Worm (Caenorhabditis elegans): ENCODE data around the gene W08E12.6.
"Not testable (repeated sequence)": the region's sequence is repeated elsewhere in the genome, so short reads cannot be mapped to it uniquely, and the experiment has no call there.

W08E12.6 gene

ce11 chrIV:3296578-3297549, 1.5 kb upstream of the W08E12.6 start:
- TF ChIP-seq ref-1 (GFP tag; conservative IDR thresholded peaks at IDR 0.05) (no peak), tab-1 (GFP tag; IDR thresholded peaks at IDR 0.05) (no peak), T22C8.4 (GFP tag; IDR thresholded peaks at IDR 0.05) (no peak), ztf-23 (GFP tag; IDR thresholded peaks at IDR 0.05) (no peak), med-1 (GFP tag; optimal IDR thresholded peaks at IDR 0.05; ENCODE audit: insufficient read depth) (no peak), klf-2 (GFP tag; conservative IDR thresholded peaks at IDR 0.05) (no peak), ztf-29 (GFP tag; IDR thresholded peaks at IDR 0.05) (no peak), cog-1 (tag; optimal IDR thresholded peaks at IDR 0.05) (no peak), flt-1 (GFP tag; IDR thresholded peaks at IDR 0.05) (no peak)

ce11 chrIV:3299229-3299628, 829 bp downstream of the W08E12.6 start:
- TF ChIP-seq T22C8.4 (GFP tag; IDR thresholded peaks at IDR 0.05) (no peak), flt-1 (GFP tag; IDR thresholded peaks at IDR 0.05) (no peak), med-1 (GFP tag; optimal IDR thresholded peaks at IDR 0.05; ENCODE audit: insufficient read depth) (no peak), klf-2 (GFP tag; conservative IDR thresholded peaks at IDR 0.05) (no peak), tab-1 (GFP tag; IDR thresholded peaks at IDR 0.05) (no peak), ztf-23 (GFP tag; IDR thresholded peaks at IDR 0.05) (no peak), cog-1 (tag; optimal IDR thresholded peaks at IDR 0.05) (no peak)

DNA sequence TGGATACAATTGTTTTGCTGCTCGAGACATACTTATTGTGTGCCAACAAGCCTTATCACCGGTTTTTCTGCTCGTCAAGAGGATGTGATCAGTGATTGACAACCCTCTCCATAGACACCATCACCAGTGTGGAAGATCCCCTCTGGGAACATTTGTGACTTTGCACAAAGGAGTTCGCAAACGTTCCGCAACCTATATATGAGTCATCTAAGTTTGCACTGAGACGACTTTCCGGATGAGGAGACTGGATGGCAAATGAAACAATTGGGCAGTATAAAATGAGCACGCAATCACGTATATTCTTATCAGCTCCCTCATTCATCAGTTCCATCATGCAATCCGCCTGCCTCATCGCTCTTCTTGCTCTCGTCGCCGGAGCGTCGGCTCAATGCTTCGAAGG, 2.1 kb downstream of the W08E12.6 start, which contains the start of gene W08E12.5:
Gene W08E12.5, plus strand, starts transcription at position 301 of the 400 bp plus-strand sequence.
- no peak for TF ChIP-seq T22C8.4 (GFP tag; IDR thresholded peaks at IDR 0.05)

DNA sequence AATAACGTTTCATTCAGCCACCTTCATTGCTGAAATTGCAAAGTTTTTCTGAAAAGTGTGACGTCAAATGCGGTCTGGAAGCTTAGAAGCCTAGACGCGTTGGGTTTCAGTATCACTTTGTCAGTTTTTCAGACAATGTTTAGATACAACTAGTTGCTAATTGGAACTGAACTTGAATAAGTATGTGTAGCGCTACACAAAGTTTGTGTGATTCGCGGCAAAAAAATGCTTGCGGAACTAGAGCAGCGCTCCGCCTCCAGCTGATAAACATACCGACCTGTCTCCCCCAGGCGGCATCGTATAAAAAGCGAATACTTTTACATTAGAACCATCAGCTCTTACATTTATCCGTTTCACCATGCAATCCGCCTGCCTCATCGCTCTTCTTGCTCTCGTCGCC, 3.7 kb downstream of the W08E12.6 start, which contains the start of gene W08E12.4:
Gene W08E12.4, plus strand, starts transcription at position 301 of the 400 bp plus-strand sequence.
- TF ChIP-seq ztf-23, T22C8.4, tab-1 (GFP tag; IDR thresholded peaks at IDR 0.05): not testable (repeated sequence)

ce11 chrIV:3303690-3304089, 5.3 kb downstream of the W08E12.6 start, which contains the start of gene idpp-12:
TSS of gene idpp-12 (plus strand) at chrIV:3303990.
- TF ChIP-seq flt-1 (GFP tag; IDR thresholded peaks at IDR 0.05); med-1 (GFP tag; optimal IDR thresholded peaks at IDR 0.05; ENCODE audit: insufficient read depth); T22C8.4 (GFP tag; IDR thresholded peaks at IDR 0.05): not testable (repeated sequence)

DNA sequence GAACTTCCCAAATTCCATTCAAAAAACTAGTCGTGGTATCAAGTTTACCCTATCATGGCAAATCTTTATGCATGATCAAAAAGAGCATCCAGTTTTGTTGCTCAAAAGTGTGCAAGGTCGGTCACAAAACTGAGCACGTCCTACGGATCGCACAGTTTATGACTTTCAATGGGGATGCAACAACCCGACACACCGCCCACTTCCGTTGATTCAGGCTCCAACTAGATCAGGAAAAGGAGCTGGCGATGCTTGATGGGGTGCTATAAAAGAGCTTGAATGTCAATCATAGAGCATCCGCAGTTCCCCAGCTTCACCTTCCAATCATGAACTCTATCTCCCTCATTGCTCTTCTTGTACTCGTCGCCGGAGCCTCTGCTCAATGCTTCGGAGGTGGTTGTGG, 7.2 kb downstream of the W08E12.6 start, which contains the start of gene W08E12.2:
Gene W08E12.2, plus strand, starts transcription at position 301 of the 400 bp plus-strand sequence.
- TF ChIP-seq T22C8.4 (GFP tag; IDR thresholded peaks at IDR 0.05): no peak
- no peak for TF ChIP-seq ztf-23 (GFP tag; IDR thresholded peaks at IDR 0.05)
- no peak for TF ChIP-seq med-1 (GFP tag; optimal IDR thresholded peaks at IDR 0.05; ENCODE audit: insufficient read depth)

ce11 chrIV:3307463-3307862, 9.1 kb downstream of the W08E12.6 start, which contains the start of gene W08E12.9:
TSS of gene W08E12.9 (minus strand) at chrIV:3307563.
- TF ChIP-seq flt-1 (GFP tag; IDR thresholded peaks at IDR 0.05): no peak
- no peak for TF ChIP-seq klf-2 (GFP tag; conservative IDR thresholded peaks at IDR 0.05)
- TF ChIP-seq med-1 (GFP tag; optimal IDR thresholded peaks at IDR 0.05; ENCODE audit: insufficient read depth): no peak
- TF ChIP-seq cog-1 (tag; optimal IDR thresholded peaks at IDR 0.05): no peak
- TF ChIP-seq ref-1 (GFP tag; conservative IDR thresholded peaks at IDR 0.05): no peak
- TF ChIP-seq ztf-29 (GFP tag; IDR thresholded peaks at IDR 0.05): no peak
- TF ChIP-seq ztf-23 (GFP tag; IDR thresholded peaks at IDR 0.05): no peak
- TF ChIP-seq T22C8.4 (GFP tag; IDR thresholded peaks at IDR 0.05): no peak
- TF ChIP-seq tab-1 (GFP tag; IDR thresholded peaks at IDR 0.05): no peak

DNA sequence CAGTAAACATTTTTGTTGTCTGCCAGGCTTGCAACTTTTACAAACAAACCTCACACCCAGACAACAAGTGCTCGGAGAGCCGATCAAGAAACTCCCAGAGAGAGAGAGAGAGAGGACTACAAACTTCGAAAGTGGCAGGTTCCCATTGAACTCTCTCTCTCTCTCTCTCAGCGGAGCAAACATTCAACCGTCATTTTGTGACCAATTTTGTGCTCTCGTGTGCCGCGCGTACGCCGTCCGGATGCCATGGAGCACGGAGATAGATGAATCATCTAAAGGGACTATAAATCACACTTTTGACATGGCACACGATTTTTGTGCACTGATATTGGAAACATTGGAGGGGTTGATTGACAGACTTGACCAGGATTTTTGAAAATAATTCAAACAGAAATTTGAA, 10.5 kb downstream of the W08E12.6 start:
- TF ChIP-seq ztf-23 (GFP tag; IDR thresholded peaks at IDR 0.05): no peak
- no peak for TF ChIP-seq flt-1 (GFP tag; IDR thresholded peaks at IDR 0.05)
- TF ChIP-seq tab-1 (GFP tag; IDR thresholded peaks at IDR 0.05): no peak
- TF ChIP-seq ref-1 (GFP tag; conservative IDR thresholded peaks at IDR 0.05): no peak
- no peak for TF ChIP-seq med-1 (GFP tag; optimal IDR thresholded peaks at IDR 0.05; ENCODE audit: insufficient read depth)
- TF ChIP-seq ztf-29 (GFP tag; IDR thresholded peaks at IDR 0.05): no peak
- TF ChIP-seq klf-2 (GFP tag; conservative IDR thresholded peaks at IDR 0.05): no peak
- TF ChIP-seq cog-1 (tag; optimal IDR thresholded peaks at IDR 0.05): no peak
- TF ChIP-seq T22C8.4 (GFP tag; IDR thresholded peaks at IDR 0.05): no peak

DNA sequence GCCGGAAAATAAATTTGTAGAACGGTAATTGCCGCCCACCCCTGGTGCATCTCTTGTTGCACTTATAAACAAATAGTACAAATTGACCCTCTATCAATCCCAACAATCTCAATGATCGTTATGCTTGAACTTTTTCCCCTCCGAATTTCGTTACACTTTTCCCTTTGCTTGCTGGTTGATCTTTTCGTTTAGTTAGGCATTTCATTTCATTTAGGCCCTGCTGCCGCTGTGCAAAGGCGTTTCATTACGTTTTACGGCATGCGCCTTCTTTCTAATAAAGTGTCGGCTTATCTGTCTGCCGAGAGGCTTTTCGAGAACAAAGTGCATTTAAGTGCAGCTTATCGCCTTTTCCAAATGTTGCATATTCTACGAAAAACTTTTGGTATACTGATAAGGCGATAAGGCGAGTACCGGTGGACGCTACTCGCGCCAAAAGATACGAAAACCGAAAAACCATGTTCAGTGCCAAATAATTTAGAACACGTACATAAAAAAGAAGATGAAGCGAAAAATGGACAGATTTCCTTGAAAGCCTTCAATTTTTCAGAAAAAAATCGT, 12.3 kb downstream of the W08E12.6 start:
- TF ChIP-seq flt-1 (GFP tag; IDR thresholded peaks at IDR 0.05) (no peak), ztf-29 (GFP tag; IDR thresholded peaks at IDR 0.05) (no peak), ref-1 (GFP tag; conservative IDR thresholded peaks at IDR 0.05) (no peak), klf-2 (GFP tag; conservative IDR thresholded peaks at IDR 0.05) (no peak), tab-1 (GFP tag; IDR thresholded peaks at IDR 0.05) (no peak)

DNA sequence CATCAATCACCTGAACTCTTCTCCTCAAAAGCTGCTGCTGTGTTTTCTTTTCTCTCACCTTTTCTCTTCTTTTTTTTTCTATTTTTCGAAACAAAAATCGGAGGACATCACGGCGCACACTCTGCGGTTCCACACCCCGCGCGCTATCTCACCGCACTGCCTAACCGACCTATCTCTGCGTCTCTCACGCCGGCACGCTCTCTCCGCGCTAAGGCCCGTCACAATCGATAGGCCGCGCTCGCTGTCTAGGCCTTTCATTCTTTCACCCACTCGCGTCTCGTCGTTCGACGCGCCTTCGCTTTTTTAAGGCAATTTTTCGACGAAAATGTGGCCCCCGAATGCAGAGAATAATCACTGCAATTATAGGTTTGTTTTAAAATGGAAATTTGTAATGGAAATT, 12.8 kb downstream of the W08E12.6 start, which contains the start of gene zip-11:
Gene zip-11, plus strand, starts transcription at position 34 of the 400 bp plus-strand sequence.
- no peak for TF ChIP-seq ref-1 (GFP tag; conservative IDR thresholded peaks at IDR 0.05)
- peak; percentile 62; the same call in 1 of the 2 replicates for TF ChIP-seq T22C8.4 (GFP tag; IDR thresholded peaks at IDR 0.05)
